Fruit fly (Drosophila melanogaster): ENCODE data around the gene CG15399.

CG15399 gene

DNA sequence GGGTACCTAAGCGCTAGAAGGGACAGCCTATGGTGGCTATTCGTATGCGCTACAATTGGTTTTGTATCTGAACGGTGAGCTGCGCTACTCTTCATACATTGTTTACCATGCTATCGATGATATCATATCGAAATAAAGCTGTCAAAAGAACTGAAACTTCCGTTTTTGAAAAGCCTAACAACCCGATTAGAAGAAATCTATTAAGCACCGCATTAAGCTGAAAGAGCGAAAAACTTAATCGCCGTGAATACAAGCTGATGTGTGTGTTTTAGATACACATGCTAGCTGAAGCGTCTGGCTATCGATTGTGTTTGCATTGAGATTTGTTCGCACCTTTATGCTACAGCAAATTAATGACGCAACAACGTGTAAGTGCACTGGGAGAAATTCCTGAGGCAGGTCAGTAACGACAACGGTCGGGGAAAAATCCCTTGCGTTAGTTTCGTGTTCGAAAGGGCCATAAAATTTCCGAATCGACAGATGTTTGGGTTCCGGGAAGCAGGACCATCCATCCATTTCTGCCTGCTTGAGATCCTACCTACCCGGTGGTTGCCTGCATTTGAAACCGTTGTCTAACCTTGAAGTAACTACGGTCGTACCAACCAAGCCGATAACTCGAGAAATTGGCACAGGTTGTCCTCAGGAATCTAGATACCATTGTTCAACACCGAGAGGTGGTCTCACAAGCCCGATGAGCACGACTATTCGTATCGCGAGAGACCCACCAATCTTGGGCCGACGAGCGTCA, 21.1 kb downstream of the CG15399 start (continued):
- TF ChIP-seq Usf (GFP tag; optimal IDR thresholded peaks at IDR 0.05) (peak; percentile 69), CG10543 (GFP tag; optimal IDR thresholded peaks at IDR 0.05) (peak; percentile 84), lbe (GFP tag; optimal IDR thresholded peaks at IDR 0.05) (no peak), hb (GFP tag; IDR thresholded peaks at IDR 0.05; ENCODE audit: partially characterized antibody) (no peak), CG32767 (GFP tag; IDR thresholded peaks at IDR 0.05) (no peak), Hmx (GFP tag; optimal IDR thresholded peaks at IDR 0.05) (peak; percentile 16), Abd-B (GFP tag; optimal IDR thresholded peaks at IDR 0.05) (peak; percentile 83), cas (GFP tag; IDR thresholded peaks at IDR 0.05) (no peak), unc-4 (GFP tag; IDR thresholded peaks at IDR 0.05; ENCODE audit: partially characterized antibody) (no peak), CG33213 (GFP tag; optimal IDR thresholded peaks at IDR 0.05) (peak; percentile 72), CG8924 (tag; optimal IDR thresholded peaks at IDR 0.05) (peak; percentile 85), Hr78 (GFP tag; optimal IDR thresholded peaks at IDR 0.05) (peak in 1 of 2 experiments; percentile 49), mirr (GFP tag; optimal IDR thresholded peaks at IDR 0.05) (peak; percentile 87), CG9817 (tag; optimal IDR thresholded peaks at IDR 0.05) (peak; percentile 34), CG10366 (GFP tag; IDR thresholded peaks at IDR 0.05) (no peak), Fer2 (tag; optimal IDR thresholded peaks at IDR 0.05) (peak; percentile 55), CG2875 (GFP tag; optimal IDR thresholded peaks at IDR 0.05) (peak; percentile 56), gfzf (GFP tag; optimal IDR thresholded peaks at IDR 0.05) (no peak), CG18262 (tag; optimal IDR thresholded peaks at IDR 0.05) (peak; percentile 83), D19A (tag; optimal IDR thresholded peaks at IDR 0.05) (peak; percentile 93), CG12659 (GFP tag; optimal IDR thresholded peaks at IDR 0.05) (peak; percentile 63), CG2120 (GFP tag; optimal IDR thresholded peaks at IDR 0.05) (peak; percentile 91), CG15696 (tag; optimal IDR thresholded peaks at IDR 0.05) (peak; percentile 51), CG31224 (GFP tag; IDR thresholded peaks at IDR 0.05) (no peak), Ada2b (GFP tag; IDR thresholded peaks at IDR 0.05) (no peak), pzg (GFP tag; optimal IDR thresholded peaks at IDR 0.05) (peak; percentile 22), CG8281 (tag; optimal IDR thresholded peaks at IDR 0.05) (peak; percentile 65), sqz (GFP tag; optimal IDR thresholded peaks at IDR 0.05) (peak; percentile 18), pnt (GFP tag; optimal IDR thresholded peaks at IDR 0.05) (peak; percentile 70), scrt (GFP tag; optimal IDR thresholded peaks at IDR 0.05) (peak; percentile 78), CG13287 (GFP tag; IDR thresholded peaks at IDR 0.05; ENCODE audit: partially characterized antibody) (no peak), unpg (GFP tag; optimal IDR thresholded peaks at IDR 0.05) (peak; percentile 78), CG7271 (tag; optimal IDR thresholded peaks at IDR 0.05) (no peak), en (GFP tag; optimal IDR thresholded peaks at IDR 0.05) (peak; percentile 50), nerfin-1 (tag; optimal IDR thresholded peaks at IDR 0.05) (peak; percentile 46), CG13894 (tag; optimal IDR thresholded peaks at IDR 0.05) (peak; percentile 93), Nf-YA (GFP tag; IDR thresholded peaks at IDR 0.05) (no peak), C15 (GFP tag; IDR thresholded peaks at IDR 0.05) (no peak), nau (GFP tag; optimal IDR thresholded peaks at IDR 0.05) (peak; percentile 80), Med (GFP tag) (peak; percentile 98), NK7.1 (GFP tag; optimal IDR thresholded peaks at IDR 0.05) (peak; percentile 73), nmo (GFP tag; optimal IDR thresholded peaks at IDR 0.05) (peak; percentile 85), CG12104 (GFP tag; optimal IDR thresholded peaks at IDR 0.05) (peak; percentile 66), Hr39 (optimal IDR thresholded peaks at IDR 0.05) (no peak), CG16863 (GFP tag; optimal IDR thresholded peaks at IDR 0.05) (peak; percentile 51), Ptx1 (GFP tag; IDR thresholded peaks at IDR 0.05) (no peak), CG15269 (tag; optimal IDR thresholded peaks at IDR 0.05) (peak; percentile 89), CG4854 (GFP tag; optimal IDR thresholded peaks at IDR 0.05) (peak; percentile 58), Adf1 (GFP tag; IDR thresholded peaks at IDR 0.05) (no peak)

All from whole organism, embryonic.